Fruit fly (Drosophila melanogaster) whole organism, embryonic: Measurements from ENCODE around the gene wam.

Experiments used
- Atf-2 ChIP-seq: fragments of 200-800 bp; sonication (Bioruptor generic); optimal IDR thresholded peaks from 2 replicates; lab custom pipeline; 2016; ENCODE audit warnings: missing biosample characterization, missing genetic modification characterization
- CG12391 ChIP-seq: fragments of 200-800 bp; sonication (Bioruptor generic); optimal IDR thresholded peaks from 3 replicates; lab custom pipeline; 2018; ENCODE audit warnings: missing biosample characterization, mild to moderate bottlenecking, missing genetic modification characterization, moderate library complexity
- CG12744 ChIP-seq: fragments of 200-800 bp; sonication (Bioruptor generic); optimal IDR thresholded peaks from 2 replicates; lab custom pipeline; 2016; ENCODE audit warnings: missing biosample characterization, missing genetic modification characterization
- CG13287 ChIP-seq: fragments of 200-800 bp; sonication (Bioruptor generic); IDR thresholded peaks from 2 replicates; pipeline ENCODE4 v1.3.6; 2022; ENCODE audit warnings: missing biosample characterization, missing genetic modification characterization; ENCODE audit not compliant: partially characterized antibody
- CG13424 ChIP-seq: fragments of 200-800 bp; sonication (Bioruptor generic); optimal IDR thresholded peaks from 2 replicates; lab custom pipeline; 2019; ENCODE audit warnings: missing biosample characterization, mild to moderate bottlenecking, missing genetic modification characterization, moderate library complexity
- CG14014 ChIP-seq: fragments of 200-800 bp; sonication (Bioruptor generic); IDR thresholded peaks from 2 replicates; pipeline ENCODE4 v1.3.6; 2022; ENCODE audit warnings: missing biosample characterization, missing genetic modification characterization
- CG15479 ChIP-seq: fragments of 200-800 bp; sonication (Bioruptor generic); optimal IDR thresholded peaks from 3 replicates; lab custom pipeline; 2019; ENCODE audit warnings: missing biosample characterization, mild to moderate bottlenecking, missing genetic modification characterization, moderate library complexity
- CG15601 ChIP-seq: fragments of 200-800 bp; sonication (Bioruptor generic); optimal IDR thresholded peaks from 3 replicates; lab custom pipeline; 2019; ENCODE audit warnings: missing biosample characterization, mild to moderate bottlenecking, missing genetic modification characterization, moderate library complexity
- CG15696 ChIP-seq: fragments of 200-800 bp; sonication (Bioruptor generic); optimal IDR thresholded peaks from 2 replicates; lab custom pipeline; 2019; ENCODE audit warnings: missing biosample characterization, mild to moderate bottlenecking, missing genetic modification characterization, moderate library complexity
- CG17361 ChIP-seq: fragments of 200-800 bp; sonication (Bioruptor generic); IDR thresholded peaks from 3 replicates; pipeline ENCODE4 v1.3.6; 2022; ENCODE audit warnings: missing biosample characterization, missing genetic modification characterization
- CG17829 ChIP-seq: fragments of 200-800 bp; optimal IDR thresholded peaks from 2 replicates; lab custom pipeline; 2019; ENCODE audit warnings: missing biosample characterization, mild to moderate bottlenecking, missing genetic modification characterization, moderate library complexity
- CG2116 ChIP-seq: fragments of 200-800 bp; sonication (Bioruptor generic); optimal IDR thresholded peaks from 3 replicates; lab custom pipeline; 2018; ENCODE audit warnings: missing biosample characterization, mild to moderate bottlenecking, missing genetic modification characterization
- CG2202 ChIP-seq: fragments of 200-800 bp; sonication (Bioruptor generic); optimal IDR thresholded peaks from 2 replicates; lab custom pipeline; 2018; ENCODE audit warnings: missing biosample characterization, mild to moderate bottlenecking, missing genetic modification characterization
- CG2678 ChIP-seq: fragments of 200-800 bp; sonication (Bioruptor generic); optimal IDR thresholded peaks from 3 replicates; lab custom pipeline; 2019; ENCODE audit warnings: missing biosample characterization, mild to moderate bottlenecking, missing genetic modification characterization, moderate library complexity
- CG33557 ChIP-seq: fragments of 200-800 bp; sonication (Bioruptor generic); optimal IDR thresholded peaks from 2 replicates; lab custom pipeline; 2019; ENCODE audit warnings: missing biosample characterization, mild to moderate bottlenecking, missing genetic modification characterization, moderate library complexity
- CG4328 ChIP-seq: fragments of 200-800 bp; sonication (Bioruptor generic); optimal IDR thresholded peaks from 3 replicates; lab custom pipeline; 2017; ENCODE audit warnings: missing biosample characterization, missing genetic modification reagents, missing genetic modification characterization
- CG4707 ChIP-seq: fragments of 200-800 bp; sonication (Bioruptor generic); optimal IDR thresholded peaks from 2 replicates; lab custom pipeline; 2018; ENCODE audit warnings: missing biosample characterization, mild to moderate bottlenecking, missing genetic modification characterization, moderate library complexity
- CG6689 ChIP-seq: fragments of 200-800 bp; sonication (Bioruptor generic); IDR thresholded peaks from 2 replicates; pipeline ENCODE4 v1.3.6; 2022; ENCODE audit warnings: missing biosample characterization, missing genetic modification characterization
- CG6791 ChIP-seq: fragments of 200-800 bp; sonication (Bioruptor generic); IDR thresholded peaks from 3 replicates; pipeline ENCODE4 v1.3.6; 2022; ENCODE audit warnings: missing biosample characterization, missing genetic modification characterization; ENCODE audit not compliant: partially characterized antibody
- CG7556 ChIP-seq: fragments of 200-800 bp; sonication (Bioruptor generic); optimal IDR thresholded peaks from 2 replicates; lab custom pipeline; 2017; ENCODE audit warnings: missing biosample characterization, mild to moderate bottlenecking, missing genetic modification characterization
- CG7987 ChIP-seq: fragments of 200-800 bp; sonication (Bioruptor generic); optimal IDR thresholded peaks from 2 replicates; lab custom pipeline; 2018; ENCODE audit warnings: missing biosample characterization, mild to moderate bottlenecking, missing genetic modification characterization, moderate library complexity
- CG8388 ChIP-seq: fragments of 200-800 bp; sonication (Bioruptor generic); optimal IDR thresholded peaks from 2 replicates; lab custom pipeline; 2019; ENCODE audit warnings: missing biosample characterization, mild to moderate bottlenecking, missing genetic modification characterization, moderate library complexity
- CG9727 ChIP-seq: fragments of 200-800 bp; sonication (Bioruptor generic); optimal IDR thresholded peaks from 3 replicates; lab custom pipeline; 2017; ENCODE audit warnings: missing biosample characterization, mild to moderate bottlenecking, missing genetic modification characterization
- Chrac-16 ChIP-seq: fragments of 200-800 bp; sonication (Bioruptor generic); optimal IDR thresholded peaks from 3 replicates; lab custom pipeline; 2016; ENCODE audit warnings: missing biosample characterization, missing genetic modification characterization
- D19A ChIP-seq: fragments of 200-800 bp; optimal IDR thresholded peaks from 3 replicates; lab custom pipeline; 2019; ENCODE audit warnings: missing biosample characterization, mild to moderate bottlenecking, missing genetic modification characterization, moderate library complexity
- E2f2 ChIP-seq: fragments of 200-800 bp; sonication (Bioruptor generic); IDR thresholded peaks from 2 replicates; pipeline ENCODE4 v1.3.6; 2022; ENCODE audit warnings: missing biosample characterization, missing genetic modification characterization
- HHEX ChIP-seq: fragments of 200-800 bp; sonication (Bioruptor generic); optimal IDR thresholded peaks from 3 replicates; lab custom pipeline; 2017; ENCODE audit warnings: missing biosample characterization, mild to moderate bottlenecking, missing genetic modification characterization, missing genetic modification reagents
- Hr3 ChIP-seq: fragments of 200-800 bp; sonication (Bioruptor generic); optimal IDR thresholded peaks from 3 replicates; lab custom pipeline; 2016; ENCODE audit warnings: missing biosample characterization, missing genetic modification characterization
- Hr78 ChIP-seq, 2 experiments: fragments of 200-800 bp in 1 of 2; fragments of >200 bp in 1 of 2; sonication (Bioruptor generic) in 1 of 2; optimal IDR thresholded peaks; 2 replicates each; lab custom pipeline; 2017 to 2019; ENCODE audit warnings: missing biosample characterization in 2 of 2, missing genetic modification characterization in 2 of 2, mild to moderate bottlenecking in 1 of 2, moderate library complexity in 1 of 2
- Hsf ChIP-seq: fragments of 200-800 bp; sonication (Bioruptor generic); optimal IDR thresholded peaks from 3 replicates; lab custom pipeline; 2016; ENCODE audit warnings: missing biosample characterization, missing genetic modification characterization
- Mad ChIP-seq: fragments of 200-800 bp; sonication (Bioruptor generic); optimal IDR thresholded peaks from 2 replicates; lab custom pipeline; 2016; ENCODE audit warnings: missing biosample characterization, missing genetic modification characterization
- Myb ChIP-seq: fragments of 200-800 bp; sonication (Bioruptor generic); optimal IDR thresholded peaks from 2 replicates; lab custom pipeline; 2016; ENCODE audit warnings: missing biosample characterization, missing genetic modification characterization
- Oli ChIP-seq: fragments of 200-800 bp; sonication (Bioruptor generic); optimal IDR thresholded peaks from 2 replicates; lab custom pipeline; 2018; ENCODE audit warnings: missing biosample characterization, mild to moderate bottlenecking, missing genetic modification characterization, moderate library complexity
- Sox102F ChIP-seq: fragments of 200-800 bp; sonication (Bioruptor generic); optimal IDR thresholded peaks from 2 replicates; lab custom pipeline; 2018; ENCODE audit warnings: missing biosample characterization, mild to moderate bottlenecking, missing genetic modification characterization, moderate library complexity
- Xrp1 ChIP-seq: fragments of 200-800 bp; sonication (Bioruptor generic); IDR thresholded peaks from 2 replicates; pipeline ENCODE4 v1.3.6; 2022; ENCODE audit warnings: missing biosample characterization, missing genetic modification characterization
- ap ChIP-seq: fragments of 200-800 bp; sonication (Bioruptor generic); IDR thresholded peaks from 2 replicates; pipeline ENCODE4 v1.3.6; 2022; ENCODE audit warnings: missing biosample characterization, missing genetic modification characterization
- ara ChIP-seq: fragments of 200-800 bp; sonication (Bioruptor generic); IDR thresholded peaks from 2 replicates; pipeline ENCODE4 v1.3.6; 2022; ENCODE audit warnings: missing biosample characterization, missing genetic modification characterization
- bsh ChIP-seq, 2 experiments: fragments of 200-800 bp; sonication (Bioruptor generic); optimal IDR thresholded peaks; 2 replicates each; lab custom pipeline; 2017 to 2018; ENCODE audit warnings: mild to moderate bottlenecking in 2 of 2, missing biosample characterization in 2 of 2, missing genetic modification characterization in 2 of 2, moderate library complexity in 1 of 2
- cad ChIP-seq: fragments of >200 bp; optimal IDR thresholded peaks from 2 replicates; lab custom pipeline; 2017; ENCODE audit warnings: missing biosample characterization, missing genetic modification characterization
- chif ChIP-seq, 2 experiments: fragments of 200-800 bp; sonication (Bioruptor generic); optimal IDR thresholded peaks; 3 replicates each; lab custom pipeline; 2016; ENCODE audit warnings: missing biosample characterization in 2 of 2, missing genetic modification characterization in 2 of 2
- dm ChIP-seq: fragments of 200-800 bp; sonication (Bioruptor generic); optimal IDR thresholded peaks from 3 replicates; lab custom pipeline; 2016; ENCODE audit warnings: missing biosample characterization, missing genetic modification characterization
- lilli ChIP-seq: fragments of 200-800 bp; sonication (Bioruptor generic); optimal IDR thresholded peaks from 3 replicates; lab custom pipeline; 2016; ENCODE audit warnings: missing biosample characterization, missing genetic modification characterization
- oc ChIP-seq: fragments of 200-800 bp; sonication (Bioruptor generic); optimal IDR thresholded peaks from 2 replicates; lab custom pipeline; 2018; ENCODE audit warnings: missing biosample characterization, mild to moderate bottlenecking, missing genetic modification characterization, moderate library complexity
- pita ChIP-seq: fragments of 200-800 bp; sonication (Bioruptor generic); optimal IDR thresholded peaks from 2 replicates; lab custom pipeline; 2017; ENCODE audit warnings: missing biosample characterization, mild to moderate bottlenecking, missing genetic modification characterization
- unpg ChIP-seq: fragments of 200-800 bp; sonication (Bioruptor generic); optimal IDR thresholded peaks from 3 replicates; lab custom pipeline; 2018; ENCODE audit warnings: missing biosample characterization, mild to moderate bottlenecking, missing genetic modification characterization, moderate library complexity
- zen ChIP-seq: fragments of 200-800 bp; sonication (Bioruptor generic); optimal IDR thresholded peaks from 3 replicates; lab custom pipeline; 2018; ENCODE audit warnings: missing biosample characterization, mild to moderate bottlenecking, missing genetic modification characterization, moderate library complexity
- zf30C ChIP-seq: fragments of 200-800 bp; sonication (Bioruptor generic); optimal IDR thresholded peaks from 3 replicates; lab custom pipeline; 2018; ENCODE audit warnings: missing biosample characterization, mild to moderate bottlenecking, missing genetic modification characterization

wam gene

dm6 chr3R:23300091-23300918 lies 12.5 kb upstream of the wam start (continued):
- TF ChIP-seq pita (GFP tag; lab: Kevin White, UChicago), result no peak
- peak in 1 of 2 experiments; percentile 71 for TF ChIP-seq bsh (GFP tag; optimal IDR thresholded peaks at IDR 0.05; lab: Kevin White, UChicago)
- peak; percentile 24 for TF ChIP-seq dm (GFP tag; lab: Kevin White, UChicago)
- no peak for TF ChIP-seq CG14014 (GFP tag; lab: Robert Waterston, UW)
- TF ChIP-seq CG15696 (tag; lab: Kevin White, UChicago), result peak; percentile 48
- no peak for TF ChIP-seq CG13287 (GFP tag; lab: Robert Waterston, UW)
- TF ChIP-seq CG2202 (tag; lab: Kevin White, UChicago), result peak; percentile 63
- TF ChIP-seq ap (GFP tag; lab: Robert Waterston, UW), result 0 out of 2 replicates have a peak, but pooled peaks have one; percentile 17
- peak; percentile 30 for TF ChIP-seq cad
- TF ChIP-seq CG8388 (GFP tag; lab: Kevin White, UChicago), result peak; percentile 62
- TF ChIP-seq chif (GFP tag; optimal IDR thresholded peaks at IDR 0.05; lab: Kevin White, UChicago), result peak; percentile 38 to 75
- peak; percentile 46 for TF ChIP-seq CG7556 (GFP tag; lab: Kevin White, UChicago)
- TF ChIP-seq Chrac-16 (GFP tag; lab: Kevin White, UChicago), result peak; percentile 68
- TF ChIP-seq CG4707, result peak; percentile 2
- TF ChIP-seq Atf-2 (GFP tag; lab: Kevin White, UChicago), result peak; percentile 10
- peak; percentile 26 for TF ChIP-seq CG17829
- TF ChIP-seq zen (tag; lab: Kevin White, UChicago), result peak; percentile 73
- no peak for TF ChIP-seq Hr78 (GFP tag; optimal IDR thresholded peaks at IDR 0.05; lab: Kevin White, UChicago)
- peak; percentile 16 for TF ChIP-seq CG13424 (tag; lab: Kevin White, UChicago)
- no peak for TF ChIP-seq CG7987
- peak; percentile 39 for TF ChIP-seq Hr3 (GFP tag; lab: Kevin White, UChicago)
- no peak for TF ChIP-seq CG4328 (GFP tag; lab: Kevin White, UChicago)
- TF ChIP-seq zf30C (GFP tag; lab: Kevin White, UChicago), result peak; percentile 97
- TF ChIP-seq CG2116, result peak; percentile 27
- peak; percentile 60 for TF ChIP-seq CG33557 (GFP tag; lab: Kevin White, UChicago)
- TF ChIP-seq CG12391 (tag; lab: Kevin White, UChicago), result peak; percentile 78
- peak; percentile 53 for TF ChIP-seq Hsf (GFP tag; lab: Kevin White, UChicago)
- 0 out of 2 replicates have a peak, but pooled peaks have one; percentile 23 for TF ChIP-seq ara (GFP tag; lab: Robert Waterston, UW)
- peak; percentile 39 for TF ChIP-seq D19A (tag; lab: Kevin White, UChicago)
- TF ChIP-seq CG2678 (tag; lab: Kevin White, UChicago), result peak; percentile 17
- no peak for TF ChIP-seq CG12744 (GFP tag; lab: Kevin White, UChicago)
- TF ChIP-seq CG15601 (tag; lab: Kevin White, UChicago), result peak; percentile 42
- TF ChIP-seq CG6689 (GFP tag; lab: Robert Waterston, UW), result 0 out of 2 replicates have a peak, but pooled peaks have one; percentile 18
- no peak for TF ChIP-seq Myb (GFP tag; lab: Kevin White, UChicago)
- TF ChIP-seq lilli (GFP tag; lab: Kevin White, UChicago), result peak; percentile 45
- peak; percentile 66 for TF ChIP-seq Xrp1 (GFP tag; lab: Robert Waterston, UW)
- no peak for TF ChIP-seq E2f2 (GFP tag; lab: Robert Waterston, UW)
- TF ChIP-seq Sox102F (GFP tag; lab: Kevin White, UChicago), result peak; percentile 32
- no peak for TF ChIP-seq HHEX
- TF ChIP-seq oc, result peak; percentile 16
- TF ChIP-seq CG6791, result no peak
- TF ChIP-seq CG15479 (GFP tag; lab: Kevin White, UChicago), result peak; percentile 92
- peak; percentile 32 for TF ChIP-seq Oli (tag; lab: Kevin White, UChicago)
- peak; percentile 36; the same call in 1 of the 3 replicates for TF ChIP-seq CG17361 (GFP tag; lab: Robert Waterston, UW)
- TF ChIP-seq Mad (GFP tag; lab: Kevin White, UChicago), result no peak
- peak; percentile 52 for TF ChIP-seq unpg
- peak; percentile 54 for TF ChIP-seq CG9727 (GFP tag; lab: Kevin White, UChicago)
